Worm (Caenorhabditis elegans): ENCODE results near the gene madf-11.

DNA sequence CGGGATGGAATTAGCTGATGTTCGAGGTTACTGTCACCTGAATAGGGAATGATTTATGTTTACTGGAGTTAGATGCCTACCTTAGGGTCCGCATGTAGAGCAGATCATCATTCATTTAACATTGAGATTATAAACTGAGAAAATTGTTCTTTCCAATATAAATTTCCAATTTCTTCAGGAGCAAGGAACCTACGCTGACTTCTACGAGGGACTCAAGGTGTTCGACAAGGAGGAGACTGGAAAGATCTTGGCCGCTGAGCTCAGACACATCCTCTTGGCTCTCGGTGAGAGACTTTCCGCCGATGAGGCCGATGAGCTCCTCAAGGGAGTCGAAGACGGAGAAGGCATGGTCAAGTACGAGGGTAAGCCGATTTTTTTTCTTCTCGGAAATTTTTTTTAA lies 36.8 kb downstream of the madf-11 start:
- no peak for TF ChIP-seq ztf-16 (tag; optimal IDR thresholded peaks at IDR 0.05)
- no peak for TF ChIP-seq fkh-6 (tag; optimal IDR thresholded peaks at IDR 0.05)
- TF ChIP-seq fax-1 (tag; optimal IDR thresholded peaks at IDR 0.05) = no peak
- TF ChIP-seq nhr-11 (tag; optimal IDR thresholded peaks at IDR 0.05) = no peak
- no peak for TF ChIP-seq elt-2 (tag; optimal IDR thresholded peaks at IDR 0.05)
- no peak for TF ChIP-seq fkh-10 (GFP tag; optimal IDR thresholded peaks at IDR 0.05)
- TF ChIP-seq tbx-2 (tag; optimal IDR thresholded peaks at IDR 0.05) = no peak
- TF ChIP-seq hlh-30 (tag; optimal IDR thresholded peaks at IDR 0.05; ENCODE audit: insufficient read depth) = no peak
- TF ChIP-seq hlh-15 (tag; optimal IDR thresholded peaks at IDR 0.05) = no peak
- no peak for TF ChIP-seq ceh-19 (GFP tag; optimal IDR thresholded peaks at IDR 0.05)
- TF ChIP-seq ama-1 (optimal IDR thresholded peaks at IDR 0.05) = no peak
- no peak for TF ChIP-seq ets-4 (tag; optimal IDR thresholded peaks at IDR 0.05)
- no peak for TF ChIP-seq F13H6.1 (tag; optimal IDR thresholded peaks at IDR 0.05)
